Fruit fly (Drosophila melanogaster) whole organism, embryonic: ENCODE data around the gene cbt.
A peak's percentile ranks its signal among the peaks of the same experiment; 100 is the strongest.

ENCODE experiments used
- Antp ChIP-seq: fragments of 200-800 bp; sonication (Bioruptor generic); optimal IDR thresholded peaks from 3 replicates; lab custom pipeline; 2016; ENCODE audit warnings: missing biosample characterization, missing genetic modification characterization
- Bteb2 ChIP-seq: fragments of 200-800 bp; sonication (Bioruptor generic); optimal IDR thresholded peaks from 2 replicates; lab custom pipeline; 2016; ENCODE audit warnings: missing biosample characterization, missing genetic modification characterization
- C15 ChIP-seq: fragments of 200-800 bp; sonication (Bioruptor generic); IDR thresholded peaks from 3 replicates; pipeline ENCODE4 v1.3.6; 2022; ENCODE audit warnings: missing biosample characterization, missing genetic modification characterization
- CG10267 ChIP-seq: fragments of 200-800 bp; sonication (Bioruptor generic); optimal IDR thresholded peaks from 2 replicates; lab custom pipeline; 2018; ENCODE audit warnings: missing biosample characterization, mild to moderate bottlenecking, missing genetic modification characterization, moderate library complexity
- CG11723 ChIP-seq: fragments of 200-800 bp; sonication (Bioruptor generic); optimal IDR thresholded peaks from 2 replicates; lab custom pipeline; 2017; ENCODE audit warnings: missing biosample characterization, mild to moderate bottlenecking, missing genetic modification characterization
- CG12104 ChIP-seq: fragments of 200-800 bp; sonication (Bioruptor generic); optimal IDR thresholded peaks from 3 replicates; lab custom pipeline; 2016; ENCODE audit warnings: missing biosample characterization, missing genetic modification characterization
- CG12299 ChIP-seq: fragments of 200-800 bp; sonication (Bioruptor generic); optimal IDR thresholded peaks from 2 replicates; lab custom pipeline; 2018; ENCODE audit warnings: missing biosample characterization, mild to moderate bottlenecking, missing genetic modification characterization
- CG15696 ChIP-seq: fragments of 200-800 bp; sonication (Bioruptor generic); optimal IDR thresholded peaks from 2 replicates; lab custom pipeline; 2019; ENCODE audit warnings: missing biosample characterization, mild to moderate bottlenecking, missing genetic modification characterization, moderate library complexity
- CG1647 ChIP-seq: fragments of 200-800 bp; sonication (Bioruptor generic); optimal IDR thresholded peaks from 3 replicates; lab custom pipeline; 2016; ENCODE audit warnings: missing biosample characterization, missing genetic modification characterization
- CG2202 ChIP-seq: fragments of 200-800 bp; sonication (Bioruptor generic); optimal IDR thresholded peaks from 2 replicates; lab custom pipeline; 2018; ENCODE audit warnings: missing biosample characterization, mild to moderate bottlenecking, missing genetic modification characterization
- CG3065 ChIP-seq: fragments of 200-800 bp; sonication (Bioruptor generic); optimal IDR thresholded peaks from 2 replicates; lab custom pipeline; 2016; ENCODE audit warnings: missing biosample characterization, missing genetic modification characterization
- CG3726 ChIP-seq: fragments of 200-800 bp; sonication (Bioruptor generic); IDR thresholded peaks from 3 replicates; pipeline ENCODE4, ENCODE4 v1.3.6; 2022; ENCODE audit warnings: missing biosample characterization, missing genetic modification characterization
- CG4360 ChIP-seq: fragments of 200-800 bp; sonication (Bioruptor generic); IDR thresholded peaks from 2 replicates; pipeline ENCODE4 v1.3.6; 2022; ENCODE audit warnings: missing biosample characterization, missing genetic modification characterization
- CG6272 ChIP-seq: fragments of 200-800 bp; sonication (Bioruptor generic); IDR thresholded peaks from 2 replicates; pipeline ENCODE4 v1.3.6; 2022; ENCODE audit warnings: missing biosample characterization, missing genetic modification characterization
- CG6791 ChIP-seq: fragments of 200-800 bp; sonication (Bioruptor generic); IDR thresholded peaks from 3 replicates; pipeline ENCODE4 v1.3.6; 2022; ENCODE audit warnings: missing biosample characterization, missing genetic modification characterization; ENCODE audit not compliant: partially characterized antibody
- CG6813 ChIP-seq: fragments of 200-800 bp; sonication (Bioruptor generic); optimal IDR thresholded peaks from 2 replicates; lab custom pipeline; 2017; ENCODE audit warnings: missing biosample characterization, missing genetic modification characterization, mild to moderate bottlenecking, moderate library complexity, missing genetic modification reagents
- CG6854 ChIP-seq: fragments of 200-800 bp; sonication (Bioruptor generic); optimal IDR thresholded peaks from 3 replicates; lab custom pipeline; 2017; ENCODE audit warnings: missing biosample characterization, mild to moderate bottlenecking, missing genetic modification characterization
- CG9609 ChIP-seq: fragments of 200-800 bp; sonication (Bioruptor generic); optimal IDR thresholded peaks from 3 replicates; lab custom pipeline; 2016; ENCODE audit warnings: missing biosample characterization, missing genetic modification characterization
- Dad ChIP-seq: fragments of 200-800 bp; sonication (Bioruptor generic); optimal IDR thresholded peaks from 3 replicates; lab custom pipeline; 2016; ENCODE audit warnings: missing biosample characterization, missing genetic modification characterization
- Dbx ChIP-seq: fragments of 200-800 bp; sonication (Bioruptor generic); IDR thresholded peaks from 3 replicates; pipeline ENCODE4 v1.3.6; 2022; ENCODE audit warnings: missing biosample characterization, missing genetic modification characterization
- Doc3 ChIP-seq: fragments of 200-800 bp; sonication (Bioruptor generic); IDR thresholded peaks from 3 replicates; pipeline ENCODE4 v1.3.6; 2022; ENCODE audit warnings: missing biosample characterization, missing genetic modification characterization; ENCODE audit not compliant: partially characterized antibody
- Fer2 ChIP-seq: fragments of 200-800 bp; sonication (Bioruptor generic); optimal IDR thresholded peaks from 2 replicates; lab custom pipeline; 2018; ENCODE audit warnings: missing biosample characterization, mild to moderate bottlenecking, missing genetic modification characterization, moderate library complexity
- Hand ChIP-seq: fragments of 200-800 bp; sonication (Bioruptor generic); optimal IDR thresholded peaks from 2 replicates; lab custom pipeline; 2017; ENCODE audit warnings: mild to moderate bottlenecking, missing biosample characterization, missing genetic modification reagents, missing genetic modification characterization
- Jarid2 ChIP-seq: fragments of 200-800 bp; sonication (Bioruptor generic); optimal IDR thresholded peaks from 3 replicates; lab custom pipeline; 2017; ENCODE audit warnings: mild to moderate bottlenecking, missing biosample characterization, missing genetic modification reagents, missing genetic modification characterization
- Med ChIP-seq: fragments of 200-800 bp; sonication (Bioruptor generic); peaks from one replicate; lab custom pipeline; 2016; ENCODE audit warnings: missing biosample characterization, missing genetic modification characterization, mild to moderate bottlenecking, inconsistent platforms, moderate library complexity
- Meics ChIP-seq: fragments of 200-800 bp; sonication (Bioruptor generic); optimal IDR thresholded peaks from 2 replicates; lab custom pipeline; 2017; ENCODE audit warnings: missing biosample characterization, mild to moderate bottlenecking, missing genetic modification characterization
- Mes4 ChIP-seq: fragments of 200-800 bp; sonication (Bioruptor generic); optimal IDR thresholded peaks from 2 replicates; lab custom pipeline; 2016; ENCODE audit warnings: missing biosample characterization, missing genetic modification characterization
- NC2α ChIP-seq: fragments of 200-800 bp; sonication (Bioruptor generic); optimal IDR thresholded peaks from 2 replicates; lab custom pipeline; 2016; ENCODE audit warnings: missing biosample characterization, missing genetic modification characterization
- Pdp1 ChIP-seq, 2 experiments: fragments of 200-800 bp; sonication (Bioruptor generic); optimal IDR thresholded peaks; 3 replicates each; lab custom pipeline; 2016; ENCODE audit warnings: missing biosample characterization in 2 of 2, missing genetic modification characterization in 2 of 2, mild to moderate bottlenecking in 1 of 2, moderate library complexity in 1 of 2
- ase ChIP-seq: fragments of 200-800 bp; sonication (Bioruptor generic); IDR thresholded peaks from 3 replicates; pipeline ENCODE4 v1.3.6; 2022; ENCODE audit warnings: missing biosample characterization, missing genetic modification characterization
- cad ChIP-seq: fragments of >200 bp; optimal IDR thresholded peaks from 2 replicates; lab custom pipeline; 2017; ENCODE audit warnings: missing biosample characterization, missing genetic modification characterization
- chif ChIP-seq, 2 experiments: fragments of 200-800 bp; sonication (Bioruptor generic); optimal IDR thresholded peaks; 3 replicates each; lab custom pipeline; 2016; ENCODE audit warnings: missing biosample characterization in 2 of 2, missing genetic modification characterization in 2 of 2
- croc ChIP-seq: fragments of 200-800 bp; sonication (Bioruptor generic); conservative IDR thresholded peaks from 3 replicates; pipeline ENCODE4 v1.3.6; 2022; ENCODE audit warnings: missing biosample characterization, missing genetic modification characterization
- da ChIP-seq: fragments of 200-800 bp; sonication (Bioruptor generic); optimal IDR thresholded peaks from 2 replicates; lab custom pipeline; 2016; ENCODE audit warnings: missing biosample characterization, missing genetic modification characterization
- kay ChIP-seq: fragments of 200-800 bp; sonication (Bioruptor generic); optimal IDR thresholded peaks from 2 replicates; lab custom pipeline; 2016; ENCODE audit warnings: missing biosample characterization, missing genetic modification characterization
- lab ChIP-seq: fragments of 200-800 bp; sonication (Bioruptor generic); optimal IDR thresholded peaks from 3 replicates; lab custom pipeline; 2017; ENCODE audit warnings: missing biosample characterization, missing genetic modification characterization, mild to moderate bottlenecking, moderate library complexity, missing genetic modification reagents
- lilli ChIP-seq: fragments of 200-800 bp; sonication (Bioruptor generic); optimal IDR thresholded peaks from 3 replicates; lab custom pipeline; 2016; ENCODE audit warnings: missing biosample characterization, missing genetic modification characterization
- mirr ChIP-seq: fragments of 200-800 bp; sonication (Bioruptor generic); optimal IDR thresholded peaks from 3 replicates; lab custom pipeline; 2018; ENCODE audit warnings: missing biosample characterization, mild to moderate bottlenecking, missing genetic modification characterization
- org-1 ChIP-seq: fragments of 200-800 bp; sonication (Bioruptor generic); optimal IDR thresholded peaks from 2 replicates; lab custom pipeline; 2017; ENCODE audit warnings: missing biosample characterization, missing genetic modification characterization
- pfk ChIP-seq: fragments of 200-800 bp; sonication (Bioruptor generic); optimal IDR thresholded peaks from 2 replicates; lab custom pipeline; 2018; ENCODE audit warnings: missing biosample characterization, mild to moderate bottlenecking, missing genetic modification characterization, moderate library complexity
- scrt ChIP-seq: fragments of 200-800 bp; sonication (Bioruptor generic); optimal IDR thresholded peaks from 2 replicates; lab custom pipeline; 2018; ENCODE audit warnings: missing biosample characterization, mild to moderate bottlenecking, missing genetic modification characterization, moderate library complexity
- sd ChIP-seq: fragments of 200-800 bp; sonication (Bioruptor generic); optimal IDR thresholded peaks from 3 replicates; lab custom pipeline; 2018; ENCODE audit warnings: missing biosample characterization, mild to moderate bottlenecking, missing genetic modification characterization, moderate library complexity
- seq ChIP-seq: fragments of 200-800 bp; sonication (Bioruptor generic); IDR thresholded peaks from 2 replicates; pipeline ENCODE4 v1.3.6; 2022; ENCODE audit warnings: missing biosample characterization, missing genetic modification characterization
- sob ChIP-seq: fragments of 200-800 bp; sonication (Bioruptor generic); IDR thresholded peaks from 2 replicates; pipeline ENCODE4 v1.3.6; 2022; ENCODE audit warnings: missing biosample characterization, missing genetic modification characterization
- tll ChIP-seq, 2 experiments: fragments of 200-800 bp in 1 of 2; fragments of >200 bp in 1 of 2; sonication (Bioruptor generic) in 1 of 2; optimal IDR thresholded peaks; 2 replicates each; lab custom pipeline; 2017 to 2019; ENCODE audit warnings: missing biosample characterization in 2 of 2, missing genetic modification characterization in 2 of 2, mild to moderate bottlenecking in 1 of 2, moderate library complexity in 1 of 2
- ttk ChIP-seq: fragments of 200-800 bp; sonication (Bioruptor generic); IDR thresholded peaks from 2 replicates; pipeline ENCODE4 v2.1.2; 2022; ENCODE audit warnings: missing biosample characterization, missing genetic modification characterization
- unc-4 ChIP-seq: fragments of 200-800 bp; sonication (Bioruptor generic); IDR thresholded peaks from 2 replicates; pipeline ENCODE4 v1.3.6; 2022; ENCODE audit warnings: missing biosample characterization, missing genetic modification characterization; ENCODE audit not compliant: partially characterized antibody
- wek ChIP-seq: fragments of 200-800 bp; sonication (Bioruptor generic); optimal IDR thresholded peaks from 3 replicates; lab custom pipeline; 2018; ENCODE audit warnings: missing biosample characterization, mild to moderate bottlenecking, missing genetic modification characterization, moderate library complexity
- wor ChIP-seq: fragments of 200-800 bp; sonication (Bioruptor generic); IDR thresholded peaks from 2 replicates; pipeline ENCODE4 v1.3.6; 2022; ENCODE audit warnings: missing biosample characterization, missing genetic modification characterization

cbt gene

DNA sequence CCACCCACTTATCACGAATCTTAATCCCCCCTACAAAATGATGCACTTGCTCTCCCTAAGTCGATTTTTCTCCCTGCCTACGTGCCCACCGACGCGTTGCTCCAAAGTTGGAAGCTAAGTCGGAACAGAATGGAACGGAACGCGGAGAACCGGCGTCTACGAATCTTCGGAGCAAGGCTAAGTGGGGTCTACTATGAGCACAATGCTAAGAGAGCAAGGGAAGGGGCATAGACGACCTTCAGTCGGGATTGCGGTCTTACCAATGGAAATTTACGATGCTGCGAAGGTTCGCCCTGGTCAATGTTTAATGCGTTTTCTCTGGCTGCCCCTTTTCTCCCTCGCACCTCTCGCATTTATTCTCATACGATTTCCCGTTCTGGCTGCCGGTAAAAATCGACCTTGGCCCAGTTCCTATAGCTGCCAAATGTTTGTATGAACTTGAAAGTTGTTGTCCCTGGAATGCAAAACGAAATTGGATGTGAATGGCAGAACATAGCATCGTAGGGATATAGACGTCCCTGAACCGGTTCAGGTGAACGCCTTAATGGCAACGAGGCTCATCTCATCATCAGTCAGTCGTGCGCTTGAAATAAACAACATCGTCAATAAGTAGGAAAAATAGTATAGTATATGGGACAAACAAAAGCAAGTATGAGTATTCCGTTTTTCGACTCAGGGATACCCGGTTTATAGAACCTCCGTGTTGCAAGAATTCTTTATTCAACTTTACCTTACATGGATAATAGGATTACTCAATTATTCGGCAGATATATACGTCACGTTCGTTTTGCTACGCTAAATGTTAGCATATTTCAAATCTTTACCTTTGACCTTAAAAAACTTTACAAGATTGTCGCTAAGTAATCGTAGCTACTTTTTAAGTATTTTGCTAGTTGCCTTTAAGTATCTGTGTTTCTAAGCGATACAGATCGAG lies 4.1 kb upstream of the cbt start:
- TF ChIP-seq kay (no peak), seq (GFP tag; lab: Robert Waterston, UW) (no peak), Jarid2 (GFP tag; lab: Kevin White, UChicago) (peak; percentile 10), scrt (GFP tag; lab: Kevin White, UChicago) (no peak), CG9609 (GFP tag; lab: Kevin White, UChicago) (no peak), Antp (no peak), CG6854 (GFP tag; lab: Kevin White, UChicago) (no peak), Meics (no peak), sob (no peak), unc-4 (GFP tag; lab: Robert Waterston, UW) (no peak), mirr (GFP tag; lab: Kevin White, UChicago) (no peak), CG4360 (GFP tag; lab: Robert Waterston, UW) (0 out of 2 replicates have a peak, but pooled peaks have one; percentile 4), Pdp1 (GFP tag; optimal IDR thresholded peaks at IDR 0.05; lab: Kevin White, UChicago) (no peak), sd (peak; percentile 17), CG15696 (tag; lab: Kevin White, UChicago) (no peak), wor (no peak), lilli (GFP tag; lab: Kevin White, UChicago) (no peak), CG12104 (no peak), Med (GFP tag; lab: Kevin White, UChicago) (peak; percentile 35), da (GFP tag; lab: Kevin White, UChicago) (no peak), CG11723 (no peak), Bteb2 (no peak), tll (GFP tag; optimal IDR thresholded peaks at IDR 0.05; lab: Kevin White, UChicago) (no peak), cad (GFP tag; lab: Kevin White, UChicago) (no peak), chif (GFP tag; optimal IDR thresholded peaks at IDR 0.05; lab: Kevin White, UChicago) (no peak), Dbx (GFP tag; lab: Robert Waterston, UW) (0 out of 3 replicates have a peak, but pooled peaks have one; percentile 33), ttk (GFP tag; lab: Robert Waterston, UW) (no peak), Doc3 (GFP tag; lab: Robert Waterston, UW) (no peak), NC2α (GFP tag; lab: Kevin White, UChicago) (no peak), Mes4 (GFP tag; lab: Kevin White, UChicago) (no peak), CG10267 (tag; lab: Kevin White, UChicago) (no peak), Fer2 (tag; lab: Kevin White, UChicago) (no peak), ase (GFP tag; lab: Robert Waterston, UW) (no peak), CG12299 (tag; lab: Kevin White, UChicago) (no peak), CG6272 (no peak), wek (GFP tag; lab: Kevin White, UChicago) (no peak), Dad (GFP tag; lab: Kevin White, UChicago) (no peak), C15 (GFP tag; lab: Robert Waterston, UW) (no peak), CG1647 (GFP tag; lab: Kevin White, UChicago) (no peak), Hand (GFP tag; lab: Kevin White, UChicago) (no peak), CG3065 (no peak), org-1 (GFP tag; lab: Kevin White, UChicago) (no peak), CG2202 (tag; lab: Kevin White, UChicago) (no peak), CG6813 (no peak), CG6791 (GFP tag; lab: Robert Waterston, UW) (no peak), CG3726 (no peak), croc (GFP tag; lab: Robert Waterston, UW) (no peak), pfk (peak; percentile 90), lab (GFP tag; lab: Kevin White, UChicago) (no peak)
